Worm (Caenorhabditis elegans) whole organism, mixed stage, embryonic: ENCODE data around the gene nex-1.

ENCODE experiments used
- cnd-1 ChIP-seq: fragments of 200-800 bp; sonication (Bioruptor generic); optimal IDR thresholded peaks from 2 replicates; lab custom pipeline; 2018; ENCODE audit warnings: mild to moderate bottlenecking, missing genetic modification characterization, missing compliant biosample characterization
- nhr-28 ChIP-seq: fragments of 150-350 bp; optimal IDR thresholded peaks from 2 replicates; lab custom pipeline; 2014; ENCODE audit warnings: missing biosample characterization, missing genetic modification characterization
- snpc-4 ChIP-seq: fragments of 150-350 bp; optimal IDR thresholded peaks from 2 replicates; lab custom pipeline; 2014; ENCODE audit warnings: missing biosample characterization, missing genetic modification characterization

DNA sequence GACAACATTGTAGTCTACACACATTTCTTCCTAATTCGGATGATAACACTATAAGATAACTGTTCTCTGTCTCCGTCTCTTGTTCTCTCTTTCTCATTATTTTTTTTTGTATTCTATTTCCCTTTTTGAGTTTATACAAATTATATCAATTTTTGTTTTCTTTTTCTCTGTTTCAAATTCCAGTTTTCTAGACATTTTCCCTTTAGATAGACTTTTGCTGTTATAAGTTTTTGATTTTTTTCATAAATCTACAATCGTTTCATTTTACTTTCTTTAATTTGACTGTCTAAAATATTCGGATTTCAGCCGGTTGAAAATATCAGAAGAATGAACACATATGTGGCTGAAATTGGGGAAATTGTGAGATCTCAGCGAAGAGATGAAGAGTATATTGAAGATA lies 10.7 kb downstream of the nex-1 start, which contains the start of gene prx-10:
- no peak for TF ChIP-seq nhr-28
- TF ChIP-seq cnd-1 (tag; lab: Kevin White, UChicago) = no peak
- no peak for TF ChIP-seq snpc-4 (tag; lab: Kevin White, UChicago)
